Worm (Caenorhabditis elegans): ENCODE results near the gene str-87.

Gene str-87

DNA sequence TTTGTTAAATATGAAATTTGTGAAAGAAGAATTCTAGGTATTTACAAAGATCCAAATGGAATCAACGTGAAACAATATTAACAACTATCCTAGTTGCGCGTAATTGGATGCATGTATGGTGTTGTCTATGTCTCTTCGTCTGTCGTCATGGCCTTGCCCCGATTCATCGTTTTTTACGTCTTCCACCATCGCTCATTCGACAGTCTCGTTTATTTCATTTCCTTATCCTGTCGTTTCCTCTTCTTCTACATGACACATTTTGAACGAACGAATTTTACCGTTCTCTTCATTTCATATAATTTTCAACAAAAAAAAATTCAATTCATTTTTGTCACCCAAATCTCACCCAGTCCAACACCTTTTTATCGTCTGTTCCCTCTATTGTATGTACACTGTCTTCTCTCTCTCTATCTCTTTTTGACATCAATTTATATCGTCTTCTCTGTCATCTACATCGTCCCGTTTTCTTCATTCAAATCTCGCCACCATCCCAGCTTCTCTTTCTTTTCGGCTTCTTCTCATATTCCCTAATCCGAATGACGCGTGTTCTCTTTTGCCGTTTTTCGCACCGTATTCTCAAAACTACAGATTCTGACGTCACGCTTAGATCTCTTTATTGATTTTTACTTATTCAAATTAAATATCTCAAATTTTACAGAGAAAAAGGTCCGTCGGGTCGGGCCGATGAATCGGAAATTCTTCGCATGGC lies 31.5 kb downstream of the str-87 start, which contains the start of gene ttc-17:
Gene ttc-17, plus strand, starts transcription at position 659 of the 709 bp plus-strand sequence.
- TF ChIP-seq dao-5 (tag; optimal IDR thresholded peaks at IDR 0.05) (no peak), him-1 (tag; optimal IDR thresholded peaks at IDR 0.05) (no peak), W03F9.2 (tag; optimal IDR thresholded peaks at IDR 0.05) (no peak)

DNA sequence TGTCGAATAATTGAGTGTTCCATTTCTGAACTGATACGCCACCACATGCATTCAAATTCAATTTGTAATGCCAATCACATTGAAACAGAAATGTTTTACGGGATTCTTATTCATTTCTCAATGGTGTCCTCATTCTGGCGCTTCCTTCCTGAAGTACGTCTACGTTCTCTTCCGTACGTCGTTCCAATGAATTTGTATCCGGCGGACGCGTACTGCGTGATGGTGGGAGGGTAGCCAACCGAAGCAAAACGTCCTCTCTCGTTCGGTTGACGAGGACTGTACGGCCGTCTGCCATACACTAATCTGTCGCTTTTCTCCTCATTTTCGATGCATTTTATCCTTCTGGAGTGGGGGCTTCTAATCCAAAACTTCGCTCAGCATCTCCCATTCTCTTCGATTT lies 38.1 kb downstream of the str-87 start:
- no peak for TF ChIP-seq him-1 (tag; optimal IDR thresholded peaks at IDR 0.05)
- TF ChIP-seq dao-5 (tag; optimal IDR thresholded peaks at IDR 0.05) = no peak
- no peak for TF ChIP-seq W03F9.2 (tag; optimal IDR thresholded peaks at IDR 0.05)

DNA sequence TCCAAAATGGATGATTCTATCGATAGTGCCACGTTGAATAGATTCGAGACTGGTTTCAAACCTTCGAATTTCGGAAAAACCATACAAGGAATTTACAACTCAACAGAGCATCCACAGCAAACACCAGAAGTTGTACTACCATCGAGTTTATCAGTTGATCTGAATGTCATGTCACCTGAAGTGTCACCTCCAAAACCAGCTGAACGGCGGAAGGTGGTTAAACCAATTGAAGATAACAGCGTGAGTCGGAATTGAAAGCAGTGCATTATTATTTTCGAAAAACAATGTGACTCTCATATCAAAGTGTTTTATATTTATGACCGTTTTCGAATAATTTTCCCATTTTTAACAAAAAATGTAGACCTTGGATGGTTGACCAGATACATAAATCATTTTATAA lies 39.0 kb downstream of the str-87 start:
- TF ChIP-seq him-1 (tag; optimal IDR thresholded peaks at IDR 0.05) = no peak
- TF ChIP-seq dao-5 (tag; optimal IDR thresholded peaks at IDR 0.05) = no peak
- no peak for TF ChIP-seq W03F9.2 (tag; optimal IDR thresholded peaks at IDR 0.05)

DNA sequence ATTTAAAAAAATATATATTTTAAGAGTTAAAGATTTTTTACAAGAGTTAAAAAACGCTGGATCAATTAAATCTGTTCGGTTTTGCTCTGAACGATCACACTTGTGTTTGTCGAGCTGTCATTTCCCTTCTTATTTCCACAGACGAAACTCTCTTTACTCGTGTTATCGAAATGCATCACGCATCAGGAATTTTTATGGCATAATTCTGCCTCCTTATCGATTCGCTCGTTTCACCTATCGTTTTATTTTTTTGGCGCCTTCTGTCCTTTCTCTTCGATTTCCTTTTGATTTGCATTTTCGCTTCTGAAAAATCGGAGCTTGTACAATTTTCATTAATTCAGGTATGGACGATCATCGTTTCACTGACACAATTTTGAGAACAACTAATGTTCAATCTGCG lies 39.6 kb downstream of the str-87 start:
- TF ChIP-seq W03F9.2 (tag; optimal IDR thresholded peaks at IDR 0.05) (no peak), him-1 (tag; optimal IDR thresholded peaks at IDR 0.05) (no peak), dao-5 (tag; optimal IDR thresholded peaks at IDR 0.05) (no peak)

DNA sequence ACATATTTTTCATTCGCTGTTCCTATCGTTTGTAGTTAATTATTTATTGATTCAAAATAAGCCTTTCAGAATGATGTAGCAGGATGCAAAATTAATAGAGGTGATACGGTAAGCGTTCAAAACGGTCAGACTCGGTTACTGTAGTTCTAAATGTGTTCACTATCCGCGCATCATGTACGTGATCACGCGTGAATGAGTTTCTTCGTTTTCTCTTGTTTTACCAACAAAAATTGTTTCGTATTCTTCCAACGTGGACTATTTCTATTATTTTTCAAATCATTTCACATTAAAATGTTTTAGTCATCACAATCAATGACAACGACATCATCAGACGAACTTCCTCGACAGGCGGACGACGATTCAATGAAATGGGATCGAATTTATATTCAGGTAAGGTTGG lies 40.5 kb downstream of the str-87 start, which contains the start of gene gck-1:
Gene gck-1, plus strand, starts transcription at position 301 of the 400 bp plus-strand sequence.
- TF ChIP-seq W03F9.2 (tag; optimal IDR thresholded peaks at IDR 0.05) = no peak

DNA sequence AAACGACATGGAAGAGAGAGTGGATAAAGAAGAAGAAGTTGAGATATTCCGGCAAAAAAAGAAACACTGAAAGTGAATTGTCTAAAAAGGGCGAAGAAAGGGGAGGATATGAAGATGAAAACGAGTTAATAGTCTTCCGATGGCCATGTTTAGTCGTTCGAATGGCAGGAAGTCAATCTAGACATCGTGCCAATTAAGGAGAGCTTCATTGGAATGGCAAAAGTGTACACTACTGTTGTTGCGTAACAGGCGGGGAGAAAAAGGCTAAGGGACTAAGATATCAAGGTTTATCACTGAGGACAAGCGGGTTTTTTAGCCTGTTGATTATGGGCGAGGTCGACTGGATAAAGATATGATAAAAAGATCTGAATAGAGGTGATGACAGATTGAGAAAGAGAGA lies 41.9 kb downstream of the str-87 start:
- TF ChIP-seq him-1 (tag; optimal IDR thresholded peaks at IDR 0.05) = no peak
- no peak for TF ChIP-seq dao-5 (tag; optimal IDR thresholded peaks at IDR 0.05)
- TF ChIP-seq W03F9.2 (tag; optimal IDR thresholded peaks at IDR 0.05) = no peak

DNA sequence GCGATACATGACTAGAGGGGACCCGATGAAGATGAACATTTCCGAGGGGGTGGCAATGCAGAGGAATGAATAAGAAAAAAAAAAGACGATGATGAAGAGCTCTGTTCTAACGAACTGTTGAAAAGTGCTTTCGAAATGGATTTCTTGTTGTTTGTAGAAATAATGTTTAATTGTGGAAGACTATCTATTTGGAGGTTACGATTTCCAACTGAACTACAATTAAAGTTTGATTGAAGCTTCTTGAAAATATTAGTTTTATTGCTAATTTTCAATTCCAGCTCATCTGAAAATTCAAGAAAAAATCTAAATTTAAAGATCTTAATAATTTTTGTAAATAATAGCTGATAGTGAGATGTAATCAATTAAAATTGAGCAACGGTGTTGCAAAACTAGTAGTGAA lies 43.5 kb downstream of the str-87 start:
- TF ChIP-seq dao-5 (tag; optimal IDR thresholded peaks at IDR 0.05) = no peak
- no peak for TF ChIP-seq W03F9.2 (tag; optimal IDR thresholded peaks at IDR 0.05)
- TF ChIP-seq him-1 (tag; optimal IDR thresholded peaks at IDR 0.05) = no peak

DNA sequence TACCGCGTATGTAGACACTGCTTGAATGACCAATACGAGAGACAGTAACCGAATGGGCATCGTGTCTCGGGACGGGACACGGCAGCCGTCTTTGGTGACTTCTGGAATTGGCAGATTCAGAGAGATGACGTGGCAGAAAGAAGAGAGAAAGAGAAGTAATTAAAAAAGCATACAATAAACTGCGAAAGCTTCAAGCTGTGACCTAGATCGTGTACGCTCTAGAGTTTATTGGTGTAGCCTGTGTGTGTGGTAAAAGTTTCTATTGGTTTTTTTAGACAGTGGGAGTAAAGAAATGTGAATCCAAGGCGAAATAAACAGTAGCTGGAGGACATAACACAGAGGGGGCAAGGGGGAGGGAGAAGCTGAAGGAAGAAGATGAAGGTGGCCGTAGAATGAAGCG lies 44.0 kb downstream of the str-87 start, which contains the start of gene T19A5.3:
Gene T19A5.3, minus strand, starts transcription at position 101 of the 400 bp plus-strand sequence.
- TF ChIP-seq dao-5 (tag; optimal IDR thresholded peaks at IDR 0.05) (no peak), W03F9.2 (tag; optimal IDR thresholded peaks at IDR 0.05) (no peak), him-1 (tag; optimal IDR thresholded peaks at IDR 0.05) (no peak)

DNA sequence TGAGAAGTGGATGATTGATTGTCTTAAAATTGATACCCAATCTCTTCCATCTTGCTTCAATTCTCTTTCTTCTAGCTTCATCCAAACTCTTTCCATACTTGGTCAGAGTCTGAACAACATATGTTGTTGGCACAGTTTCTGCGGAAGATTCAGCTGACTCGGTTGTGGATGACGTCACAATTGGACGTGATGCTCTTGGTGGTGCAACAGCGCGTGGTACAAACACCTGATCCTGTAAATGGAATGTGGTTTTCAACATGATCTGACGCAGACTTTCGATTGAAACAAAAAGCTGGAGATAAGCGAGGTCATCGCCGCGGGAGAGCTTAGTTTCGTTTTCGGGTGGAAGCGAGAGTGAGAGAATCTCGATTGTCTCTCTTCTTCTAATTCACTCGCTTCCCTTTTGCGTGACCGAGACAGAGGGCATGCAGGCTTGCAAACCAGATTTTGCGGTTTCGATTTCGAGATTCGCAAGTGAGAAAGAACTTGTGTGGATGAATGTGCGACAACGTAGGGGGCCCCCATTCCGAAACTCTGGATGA lies 45.5 kb downstream of the str-87 start:
- TF ChIP-seq him-1 (tag; optimal IDR thresholded peaks at IDR 0.05) (no peak), W03F9.2 (tag; optimal IDR thresholded peaks at IDR 0.05) (no peak), dao-5 (tag; optimal IDR thresholded peaks at IDR 0.05) (no peak)

DNA sequence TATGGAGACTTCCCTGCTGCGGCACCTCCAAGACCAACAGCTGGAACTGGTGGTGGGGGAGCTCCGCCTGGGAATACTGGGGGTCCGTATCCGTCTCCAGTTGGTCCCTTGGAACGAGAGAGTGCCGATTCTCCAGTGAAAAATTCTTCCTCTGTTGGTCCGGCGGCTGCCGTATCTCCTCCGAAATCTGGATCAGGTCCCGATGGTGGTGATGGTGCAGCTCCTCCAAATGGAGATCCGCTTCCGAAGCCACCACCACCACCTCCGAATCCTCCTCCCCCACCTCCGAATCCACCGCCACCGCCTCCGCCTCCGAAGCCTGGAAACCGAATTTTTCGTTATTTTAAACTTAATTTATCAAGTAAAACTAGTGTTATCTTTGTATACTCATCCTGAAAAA lies 47.6 kb downstream of the str-87 start:
- TF ChIP-seq dao-5 (tag; optimal IDR thresholded peaks at IDR 0.05) (no peak), W03F9.2 (tag; optimal IDR thresholded peaks at IDR 0.05) (no peak), him-1 (tag; optimal IDR thresholded peaks at IDR 0.05) (no peak)

DNA sequence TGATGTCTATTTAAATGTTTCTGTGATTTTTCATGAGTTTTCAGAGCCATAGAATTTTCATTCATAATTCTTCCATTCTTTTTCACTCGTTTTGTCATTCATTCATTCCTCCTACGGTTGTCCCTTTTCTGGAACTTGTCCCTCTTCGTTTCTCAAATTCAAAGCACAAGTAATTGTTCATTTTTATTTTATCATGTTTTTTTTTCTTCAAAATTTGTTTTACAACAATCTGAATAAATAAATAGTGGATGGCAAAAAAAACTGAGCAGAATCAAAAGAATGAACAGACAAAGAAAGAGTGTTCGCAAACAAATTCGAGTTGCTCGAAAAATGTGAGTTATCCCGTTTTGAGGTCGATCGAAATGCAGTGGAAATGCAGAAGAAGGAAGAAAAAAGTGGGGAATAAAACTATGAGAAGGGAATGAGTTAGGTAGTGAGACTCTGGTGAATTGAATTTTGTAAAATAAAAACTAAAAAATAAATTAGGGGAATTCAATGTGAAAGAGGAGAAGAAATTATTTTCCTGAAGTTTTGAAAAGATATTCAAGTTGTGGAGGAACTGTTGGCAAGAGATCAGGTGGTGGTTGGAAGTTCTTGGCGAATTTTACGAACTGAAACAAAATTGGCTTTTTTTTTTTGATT lies 48.5 kb downstream of the str-87 start:
- TF ChIP-seq him-1 (tag; optimal IDR thresholded peaks at IDR 0.05) (no peak), W03F9.2 (tag; optimal IDR thresholded peaks at IDR 0.05) (no peak), dao-5 (tag; optimal IDR thresholded peaks at IDR 0.05) (no peak)

DNA sequence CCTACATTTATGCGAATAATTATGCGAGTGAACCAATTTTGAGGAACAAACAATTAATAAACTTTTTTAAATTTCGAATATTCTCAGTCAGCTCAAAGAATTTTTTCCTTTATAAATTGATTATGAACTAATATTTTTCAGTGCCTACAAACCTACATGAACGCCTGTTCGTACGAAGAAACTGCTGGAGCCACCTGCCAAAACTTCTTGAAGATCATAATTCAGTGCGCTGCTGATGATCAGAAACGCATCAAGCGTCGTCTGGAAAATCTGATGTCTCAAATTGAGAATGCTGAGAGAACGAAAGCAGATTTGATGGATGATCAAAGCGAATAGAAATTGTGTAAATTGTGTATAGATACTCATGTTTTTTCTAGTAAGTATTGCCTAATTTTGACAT lies 49.1 kb downstream of the str-87 start:
- TF ChIP-seq him-1 (tag; optimal IDR thresholded peaks at IDR 0.05) = no peak
- TF ChIP-seq dao-5 (tag; optimal IDR thresholded peaks at IDR 0.05) = no peak
- no peak for TF ChIP-seq W03F9.2 (tag; optimal IDR thresholded peaks at IDR 0.05)

DNA sequence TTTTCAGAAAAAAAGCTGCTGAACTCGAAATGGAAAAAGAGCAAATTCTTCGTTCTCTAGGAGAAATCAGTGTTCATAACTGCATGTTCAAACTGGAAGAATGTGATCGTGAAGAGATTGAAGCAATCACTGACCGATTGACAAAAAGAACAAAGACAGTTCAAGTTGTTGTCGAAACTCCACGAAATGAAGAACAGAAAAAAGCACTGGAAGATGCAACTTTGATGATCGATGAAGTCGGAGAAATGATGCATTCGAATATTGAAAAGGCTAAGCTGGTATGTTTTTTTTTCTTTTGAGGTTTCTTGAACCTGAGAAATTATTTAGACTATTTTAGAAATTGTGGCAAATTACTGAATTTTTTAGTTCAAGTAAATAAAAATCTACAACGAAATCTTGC lies 49.6 kb downstream of the str-87 start:
- TF ChIP-seq W03F9.2 (tag; optimal IDR thresholded peaks at IDR 0.05) = no peak
- no peak for TF ChIP-seq him-1 (tag; optimal IDR thresholded peaks at IDR 0.05)
- no peak for TF ChIP-seq dao-5 (tag; optimal IDR thresholded peaks at IDR 0.05)

DNA sequence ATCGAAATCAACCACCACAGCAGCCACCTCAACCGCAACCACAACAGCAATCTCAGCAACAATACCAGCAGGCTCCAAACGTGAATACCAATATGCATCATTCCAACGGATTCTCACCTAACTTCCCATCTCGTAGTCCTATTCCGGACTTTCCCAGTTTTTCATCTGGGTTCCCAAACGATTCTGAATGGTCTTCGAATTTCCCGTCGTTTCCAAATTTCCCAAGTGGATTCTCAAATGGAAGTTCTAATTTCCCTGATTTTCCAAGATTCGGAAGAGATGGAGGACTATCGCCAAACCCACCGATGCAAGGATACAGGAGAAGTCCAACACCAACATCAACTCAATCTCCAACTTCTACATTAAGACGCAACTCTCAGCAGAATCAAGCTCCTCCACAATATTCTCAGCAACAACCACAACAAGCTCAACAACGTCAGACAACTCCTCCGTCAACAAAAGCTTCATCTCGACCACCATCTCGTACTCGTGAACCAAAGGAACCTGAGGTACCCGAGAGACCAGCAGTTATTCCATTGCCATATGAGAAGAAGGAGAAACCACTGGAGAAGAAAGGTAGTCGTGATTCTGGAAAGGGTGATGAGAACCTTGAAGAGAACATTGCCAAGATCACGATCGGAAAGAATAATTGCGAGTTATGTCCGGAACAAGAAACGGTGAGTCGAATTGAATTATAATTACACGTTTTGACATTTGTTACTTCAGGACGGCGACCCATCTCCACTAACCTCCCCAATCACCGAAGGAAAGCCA lies 50.3 kb downstream of the str-87 start:
- TF ChIP-seq him-1 (tag; optimal IDR thresholded peaks at IDR 0.05) (no peak), W03F9.2 (tag; optimal IDR thresholded peaks at IDR 0.05) (no peak), dao-5 (tag; optimal IDR thresholded peaks at IDR 0.05) (no peak)

All from whole organism, L4/young adult.